Fruit fly (Drosophila melanogaster) whole organism, adult: ENCODE data around the gene gt.

ENCODE experiments used
- CG11617 ChIP-seq: fragments of 200-800 bp; sonication (Bioruptor generic); optimal IDR thresholded peaks from 2 replicates; lab custom pipeline; 2017; ENCODE audit warnings: mild to moderate bottlenecking, missing biosample characterization, missing genetic modification reagents, missing genetic modification characterization
- CG14711 ChIP-seq: fragments of 200-800 bp; sonication (Bioruptor generic); optimal IDR thresholded peaks from 2 replicates; lab custom pipeline; 2018; ENCODE audit warnings: missing biosample characterization, mild to moderate bottlenecking, missing genetic modification characterization, moderate library complexity
- CG7045 ChIP-seq: fragments of 200-800 bp; sonication (Bioruptor generic); optimal IDR thresholded peaks from 2 replicates; lab custom pipeline; 2017; ENCODE audit warnings: missing biosample characterization, mild to moderate bottlenecking, missing genetic modification characterization
- CG7101 ChIP-seq: fragments of 200-800 bp; sonication (Bioruptor generic); optimal IDR thresholded peaks from 2 replicates; lab custom pipeline; 2018; ENCODE audit warnings: missing biosample characterization, mild to moderate bottlenecking, missing genetic modification characterization, moderate library complexity
- Hr96 ChIP-seq: fragments of 200-800 bp; sonication (Bioruptor generic); optimal IDR thresholded peaks from 2 replicates; lab custom pipeline; 2016; ENCODE audit warnings: missing biosample characterization, missing genetic modification characterization
- bab1 ChIP-seq: fragments of 200-800 bp; sonication (Bioruptor generic); optimal IDR thresholded peaks from 3 replicates; lab custom pipeline; 2019; ENCODE audit warnings: missing biosample characterization, mild to moderate bottlenecking, missing genetic modification characterization, moderate library complexity
- cic ChIP-seq: fragments of 200-800 bp; sonication (Bioruptor generic); optimal IDR thresholded peaks from 2 replicates; lab custom pipeline; 2017; ENCODE audit warnings: missing biosample characterization, mild to moderate bottlenecking, missing genetic modification characterization, moderate library complexity
- kay ChIP-seq: fragments of 200-800 bp; sonication (Bioruptor generic); peaks from one replicate; lab custom pipeline; 2016; ENCODE audit warnings: missing biosample characterization, missing genetic modification characterization, borderline replicate concordance
- pad ChIP-seq: fragments of 200-800 bp; sonication (Bioruptor generic); optimal IDR thresholded peaks from 3 replicates; lab custom pipeline; 2017; ENCODE audit warnings: missing biosample characterization, missing genetic modification characterization, mild to moderate bottlenecking, moderate library complexity, missing genetic modification reagents
- tj ChIP-seq: fragments of 200-800 bp; sonication (Bioruptor generic); optimal IDR thresholded peaks from 3 replicates; lab custom pipeline; 2017; ENCODE audit warnings: missing biosample characterization, mild to moderate bottlenecking, missing genetic modification characterization, moderate library complexity
- toe ChIP-seq: fragments of 200-800 bp; sonication (Bioruptor generic); optimal IDR thresholded peaks from 2 replicates; lab custom pipeline; 2016; ENCODE audit warnings: missing biosample characterization, missing genetic modification characterization

DNA sequence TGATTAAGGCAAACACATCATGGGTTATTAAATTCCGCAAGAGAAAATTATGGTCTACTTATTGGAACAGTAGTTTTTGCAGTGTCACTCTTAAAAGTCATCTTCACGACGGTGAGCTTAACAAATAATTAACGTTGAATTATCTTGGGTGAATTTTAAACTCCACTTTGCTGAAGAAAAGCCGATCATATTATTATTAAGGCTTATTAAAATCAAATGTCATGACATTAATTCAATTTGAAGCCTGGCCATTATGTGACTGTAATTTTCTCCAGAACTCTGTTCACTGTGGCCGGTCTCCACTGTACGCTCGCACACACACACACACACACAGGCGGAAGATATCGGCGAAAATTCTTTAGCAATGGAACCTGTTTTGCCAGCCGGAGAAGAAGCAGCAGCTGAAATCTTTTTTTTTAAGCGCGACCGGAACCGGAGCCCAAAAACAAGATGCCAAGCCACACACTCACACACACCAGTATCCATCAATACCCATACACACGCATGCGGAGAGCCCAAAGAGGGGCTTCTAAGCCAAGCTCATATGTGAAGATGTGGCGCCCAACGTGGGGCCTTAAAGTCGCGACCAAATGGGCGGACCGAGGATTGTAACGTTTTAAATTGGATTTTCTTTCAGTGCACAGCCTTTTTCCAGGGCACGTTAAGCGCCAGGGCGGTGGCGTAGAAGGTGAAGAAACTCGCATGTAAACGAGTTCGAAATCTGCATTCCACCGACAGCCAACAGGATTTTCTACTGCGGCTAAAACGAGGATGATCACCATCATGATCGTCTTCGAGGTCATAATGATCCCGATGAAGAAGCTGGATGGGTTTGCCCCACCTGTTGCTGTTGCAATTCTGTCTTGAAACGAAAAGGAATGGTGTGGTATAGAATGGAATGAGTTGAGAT is 26.8 kb upstream of the gt start:
- no peak for TF ChIP-seq toe (GFP tag; lab: Kevin White, UChicago)
- no peak for TF ChIP-seq CG7045 (GFP tag; lab: Kevin White, UChicago)
- TF ChIP-seq CG14711, result no peak
- no peak for TF ChIP-seq cic
- no peak for TF ChIP-seq CG7101
- TF ChIP-seq pad, result no peak
- no peak for TF ChIP-seq tj (GFP tag; lab: Kevin White, UChicago)
- TF ChIP-seq CG11617 (GFP tag; lab: Kevin White, UChicago), result no peak
- no peak for TF ChIP-seq Hr96 (GFP tag; lab: Kevin White, UChicago)
- TF ChIP-seq kay (GFP tag; lab: Kevin White, UChicago), result no peak
- TF ChIP-seq bab1 (GFP tag; lab: Kevin White, UChicago), result no peak
